Worm (Caenorhabditis elegans): ENCODE measurements around the gene dpf-1.

The dpf-1 gene

ce11 chrV:15471029-15471428 is at the start of gene dpf-1:
dpf-1 (plus strand) TSS chrV:15471329.
- TF ChIP-seq daf-12 (tag; optimal IDR thresholded peaks at IDR 0.05) (no peak), lin-39 (tag; optimal IDR thresholded peaks at IDR 0.05) (no peak), ZK546.5 (tag; optimal IDR thresholded peaks at IDR 0.05) (no peak), nhr-25 (tag; optimal IDR thresholded peaks at IDR 0.05) (no peak), ztf-4 (tag; optimal IDR thresholded peaks at IDR 0.05) (no peak)

- no peak for TF ChIP-seq ZK546.5 (tag; optimal IDR thresholded peaks at IDR 0.05)
- TF ChIP-seq fkh-2 (tag; optimal IDR thresholded peaks at IDR 0.05) = no peak
- TF ChIP-seq hmg-11 (tag; optimal IDR thresholded peaks at IDR 0.05) = no peak
- no peak for TF ChIP-seq R02D3.7 (tag; optimal IDR thresholded peaks at IDR 0.05)
- no peak for TF ChIP-seq egl-27 (tag; optimal IDR thresholded peaks at IDR 0.05)
- no peak for TF ChIP-seq ceh-82 (tag; optimal IDR thresholded peaks at IDR 0.05)
- no peak for TF ChIP-seq nhr-76 (tag; optimal IDR thresholded peaks at IDR 0.05)
- TF ChIP-seq snpc-4 (tag; optimal IDR thresholded peaks at IDR 0.05) = no peak
- TF ChIP-seq jun-1 (tag; optimal IDR thresholded peaks at IDR 0.05) = no peak
- no peak for TF ChIP-seq tbx-2 (tag; optimal IDR thresholded peaks at IDR 0.05)
- TF ChIP-seq daf-12 (tag; optimal IDR thresholded peaks at IDR 0.05) = no peak
- no peak for TF ChIP-seq lin-39 (tag; optimal IDR thresholded peaks at IDR 0.05)
- TF ChIP-seq sea-2 (GFP tag; optimal IDR thresholded peaks at IDR 0.05) = no peak
- no peak for TF ChIP-seq nhr-43 (tag; optimal IDR thresholded peaks at IDR 0.05; ENCODE audit: poor library complexity, severe bottlenecking)
- TF ChIP-seq nfya-1 (tag; optimal IDR thresholded peaks at IDR 0.05; ENCODE audit: insufficient read depth) = no peak
- TF ChIP-seq elt-1 (tag; optimal IDR thresholded peaks at IDR 0.05) = no peak
- TF ChIP-seq nhr-23 (tag; optimal IDR thresholded peaks at IDR 0.05) = no peak
Measured at ce11 chrV:15423601-15424000, 47.5 kb upstream of the dpf-1 start, which contains the start of gene fbxa-104. fbxa-104 (minus strand) TSS chrV:15423683.

- TF ChIP-seq elt-2 (tag; optimal IDR thresholded peaks at IDR 0.05) = peak; percentile 70
- no peak for TF ChIP-seq pqm-1 (tag; optimal IDR thresholded peaks at IDR 0.05)
- peak; percentile 1 for TF ChIP-seq pha-4 (tag; optimal IDR thresholded peaks at IDR 0.05)
Measured at ce11 chrV:15425368-15426091, 45.6 kb upstream of the dpf-1 start, which contains the start of gene Y36E3A.2. Y36E3A.2 (plus strand) TSS chrV:15426041.

ce11 chrV:15426944-15427343 is 44.2 kb upstream of the dpf-1 start, which contains the start of gene fbxa-209:
fbxa-209 (minus strand) TSS chrV:15427044.
- no peak for TF ChIP-seq skn-1 (tag; optimal IDR thresholded peaks at IDR 0.05)
- TF ChIP-seq mml-1 (tag; optimal IDR thresholded peaks at IDR 0.05) = no peak
- TF ChIP-seq tbx-2 (tag; optimal IDR thresholded peaks at IDR 0.05) = no peak
- no peak for TF ChIP-seq elt-3 (tag; optimal IDR thresholded peaks at IDR 0.05)
- TF ChIP-seq ama-1 (optimal IDR thresholded peaks at IDR 0.05) = no peak
- TF ChIP-seq elt-2 (tag; optimal IDR thresholded peaks at IDR 0.05) = no peak
- no peak for TF ChIP-seq lin-39 (tag; optimal IDR thresholded peaks at IDR 0.05)
- no peak for TF ChIP-seq elt-1 (tag; optimal IDR thresholded peaks at IDR 0.05)
- TF ChIP-seq jun-1 (tag; optimal IDR thresholded peaks at IDR 0.05) = no peak
- no peak for TF ChIP-seq pqm-1 (tag; optimal IDR thresholded peaks at IDR 0.05)
- TF ChIP-seq ceh-9 (tag; optimal IDR thresholded peaks at IDR 0.05) = no peak
- no peak for TF ChIP-seq ztf-11 (tag; optimal IDR thresholded peaks at IDR 0.05)
- no peak for TF ChIP-seq pha-4 (tag; optimal IDR thresholded peaks at IDR 0.05)
- TF ChIP-seq nhr-43 (tag; optimal IDR thresholded peaks at IDR 0.05; ENCODE audit: poor library complexity, severe bottlenecking) = no peak
- TF ChIP-seq fkh-2 (tag; optimal IDR thresholded peaks at IDR 0.05) = no peak
- TF ChIP-seq fos-1 (tag; optimal IDR thresholded peaks at IDR 0.05) = no peak
- no peak for TF ChIP-seq nhr-25 (tag; optimal IDR thresholded peaks at IDR 0.05)
- no peak for TF ChIP-seq snpc-4 (tag; optimal IDR thresholded peaks at IDR 0.05)
- TF ChIP-seq lsy-12 (tag; optimal IDR thresholded peaks at IDR 0.05) = no peak

- TF ChIP-seq pqm-1 (tag; optimal IDR thresholded peaks at IDR 0.05) (no peak), mdl-1 (tag; optimal IDR thresholded peaks at IDR 0.05) (no peak), nhr-25 (tag; optimal IDR thresholded peaks at IDR 0.05) (no peak), ceh-16 (tag; optimal IDR thresholded peaks at IDR 0.05) (no peak), ceh-9 (tag; optimal IDR thresholded peaks at IDR 0.05) (no peak), fkh-10 (GFP tag; optimal IDR thresholded peaks at IDR 0.05) (no peak), lin-15B (tag; optimal IDR thresholded peaks at IDR 0.05) (no peak), nhr-67 (tag; optimal IDR thresholded peaks at IDR 0.05) (no peak), fos-1 (tag; optimal IDR thresholded peaks at IDR 0.05) (no peak), nhr-28 (tag; optimal IDR thresholded peaks at IDR 0.05) (no peak), sea-2 (GFP tag; optimal IDR thresholded peaks at IDR 0.05) (no peak), nhr-12 (tag; optimal IDR thresholded peaks at IDR 0.05) (no peak), nhr-77 (tag; optimal IDR thresholded peaks at IDR 0.05) (no peak), skn-1 (tag; optimal IDR thresholded peaks at IDR 0.05) (no peak), snpc-4 (tag; optimal IDR thresholded peaks at IDR 0.05) (no peak), elt-1 (tag; optimal IDR thresholded peaks at IDR 0.05) (no peak), daf-12 (tag; optimal IDR thresholded peaks at IDR 0.05) (no peak), nhr-23 (tag; optimal IDR thresholded peaks at IDR 0.05) (no peak), nhr-76 (tag; optimal IDR thresholded peaks at IDR 0.05) (no peak), ceh-82 (tag; optimal IDR thresholded peaks at IDR 0.05) (no peak)
Measured at ce11 chrV:15431322-15432052, 39.6 kb upstream of the dpf-1 start.

Data from whole organism, L3 larva.